Fruit fly (Drosophila melanogaster) whole organism, embryonic: ENCODE results near the gene FoxL1.

Experiments
- B-H2 ChIP-seq: fragments of 200-800 bp; sonication (Bioruptor generic); optimal IDR thresholded peaks from 2 replicates; lab custom pipeline; 2018; ENCODE audit warnings: missing biosample characterization, mild to moderate bottlenecking, missing genetic modification characterization
- BtbVII ChIP-seq: fragments of 200-800 bp; sonication (Bioruptor generic); optimal IDR thresholded peaks from 3 replicates; lab custom pipeline; 2017; ENCODE audit warnings: missing biosample characterization, mild to moderate bottlenecking, missing genetic modification characterization
- CG10321 ChIP-seq: fragments of 200-800 bp; sonication (Bioruptor generic); IDR thresholded peaks from 2 replicates; pipeline ENCODE4 v1.3.6; 2022; ENCODE audit warnings: missing biosample characterization, missing genetic modification characterization
- CG11560 ChIP-seq: fragments of 200-800 bp; sonication (Bioruptor generic); IDR thresholded peaks from 3 replicates; pipeline ENCODE4 v1.3.6; 2022; ENCODE audit warnings: missing biosample characterization, missing genetic modification characterization
- CG12299 ChIP-seq: fragments of 200-800 bp; sonication (Bioruptor generic); optimal IDR thresholded peaks from 2 replicates; lab custom pipeline; 2018; ENCODE audit warnings: missing biosample characterization, mild to moderate bottlenecking, missing genetic modification characterization
- CG13624 ChIP-seq: fragments of 200-800 bp; sonication (Bioruptor generic); optimal IDR thresholded peaks from 2 replicates; lab custom pipeline; 2016; ENCODE audit warnings: missing biosample characterization, missing genetic modification characterization
- CG15514 ChIP-seq: fragments of 200-800 bp; sonication (Bioruptor generic); optimal IDR thresholded peaks from 3 replicates; lab custom pipeline; 2017; ENCODE audit warnings: missing biosample characterization, missing genetic modification characterization, mild to moderate bottlenecking, moderate library complexity, missing genetic modification reagents
- CG15601 ChIP-seq: fragments of 200-800 bp; sonication (Bioruptor generic); optimal IDR thresholded peaks from 3 replicates; lab custom pipeline; 2019; ENCODE audit warnings: missing biosample characterization, mild to moderate bottlenecking, missing genetic modification characterization, moderate library complexity
- CG17361 ChIP-seq: fragments of 200-800 bp; sonication (Bioruptor generic); IDR thresholded peaks from 3 replicates; pipeline ENCODE4 v1.3.6; 2022; ENCODE audit warnings: missing biosample characterization, missing genetic modification characterization
- CG17612 ChIP-seq: fragments of 200-800 bp; sonication (Bioruptor generic); IDR thresholded peaks from 2 replicates; pipeline ENCODE4 v1.3.6; 2022; ENCODE audit warnings: missing biosample characterization, missing genetic modification characterization
- CG18011 ChIP-seq: fragments of 200-800 bp; sonication (Bioruptor generic); optimal IDR thresholded peaks from 2 replicates; lab custom pipeline; 2017; ENCODE audit warnings: missing biosample characterization, missing genetic modification characterization, mild to moderate bottlenecking, moderate library complexity, missing genotype
- CG1832 ChIP-seq: fragments of 200-800 bp; sonication (Bioruptor generic); optimal IDR thresholded peaks from 2 replicates; lab custom pipeline; 2017; ENCODE audit warnings: missing biosample characterization, mild to moderate bottlenecking, missing genetic modification characterization, inconsistent platforms
- CG2199 ChIP-seq: fragments of 200-800 bp; sonication (Bioruptor generic); IDR thresholded peaks from 3 replicates; pipeline ENCODE4 v1.3.6; 2022; ENCODE audit warnings: missing biosample characterization, missing genetic modification characterization
- CG2875 ChIP-seq: fragments of 200-800 bp; sonication (Bioruptor generic); optimal IDR thresholded peaks from 2 replicates; lab custom pipeline; 2017; ENCODE audit warnings: missing biosample characterization, mild to moderate bottlenecking, missing genetic modification characterization, missing genetic modification reagents
- CG34224 ChIP-seq: fragments of 200-800 bp; sonication (Bioruptor generic); IDR thresholded peaks from 3 replicates; pipeline ENCODE4 v1.3.6; 2022; ENCODE audit warnings: missing biosample characterization, missing genetic modification characterization; ENCODE audit not compliant: partially characterized antibody
- CG5245 ChIP-seq: fragments of 200-800 bp; sonication (Bioruptor generic); optimal IDR thresholded peaks from 3 replicates; lab custom pipeline; 2016; ENCODE audit warnings: missing biosample characterization, missing genetic modification characterization
- CG6272 ChIP-seq: fragments of 200-800 bp; sonication (Bioruptor generic); IDR thresholded peaks from 2 replicates; pipeline ENCODE4 v1.3.6; 2022; ENCODE audit warnings: missing biosample characterization, missing genetic modification characterization
- CG7556 ChIP-seq: fragments of 200-800 bp; sonication (Bioruptor generic); optimal IDR thresholded peaks from 2 replicates; lab custom pipeline; 2017; ENCODE audit warnings: missing biosample characterization, mild to moderate bottlenecking, missing genetic modification characterization
- CG9437 ChIP-seq: fragments of 200-800 bp; sonication (Bioruptor generic); optimal IDR thresholded peaks from 2 replicates; lab custom pipeline; 2018; ENCODE audit warnings: missing biosample characterization, mild to moderate bottlenecking, missing genetic modification characterization
- CG9817 ChIP-seq: fragments of 200-800 bp; sonication (Bioruptor generic); optimal IDR thresholded peaks from 2 replicates; lab custom pipeline; 2018; ENCODE audit warnings: missing biosample characterization, mild to moderate bottlenecking, missing genetic modification characterization, moderate library complexity
- CG9932 ChIP-seq: fragments of 200-800 bp; sonication (Bioruptor generic); IDR thresholded peaks from 2 replicates; pipeline ENCODE4 v1.3.6; 2022; ENCODE audit warnings: missing biosample characterization, missing genetic modification characterization
- CTCF ChIP-seq: fragments of 200-800 bp; sonication (Bioruptor generic); optimal IDR thresholded peaks from 2 replicates; lab custom pipeline; 2017; ENCODE audit warnings: missing biosample characterization, mild to moderate bottlenecking, missing genetic modification characterization, moderate library complexity
- Dip3 ChIP-seq: fragments of 200-800 bp; sonication (Bioruptor generic); optimal IDR thresholded peaks from 3 replicates; lab custom pipeline; 2016; ENCODE audit warnings: missing biosample characterization, missing genetic modification characterization
- Drgx ChIP-seq: fragments of 200-800 bp; sonication (Bioruptor generic); IDR thresholded peaks from 2 replicates; pipeline ENCODE4 v1.3.6; 2022; ENCODE audit warnings: missing biosample characterization, missing genetic modification characterization
- ERR ChIP-seq: fragments of 200-800 bp; sonication (Bioruptor generic); optimal IDR thresholded peaks from 2 replicates; lab custom pipeline; 2016; ENCODE audit warnings: missing biosample characterization, missing genetic modification characterization
- Fer1 ChIP-seq: fragments of 200-800 bp; sonication (Bioruptor generic); optimal IDR thresholded peaks from 2 replicates; lab custom pipeline; 2017; ENCODE audit warnings: missing biosample characterization, mild to moderate bottlenecking, missing genetic modification characterization
- HLH4C ChIP-seq: fragments of 200-800 bp; sonication (Bioruptor generic); IDR thresholded peaks from 3 replicates; pipeline ENCODE4 v1.3.6; 2022; ENCODE audit warnings: missing biosample characterization, missing genetic modification characterization; ENCODE audit not compliant: partially characterized antibody
- HmgZ ChIP-seq: fragments of 200-800 bp; sonication (Bioruptor generic); optimal IDR thresholded peaks from 2 replicates; lab custom pipeline; 2018; ENCODE audit warnings: missing biosample characterization, mild to moderate bottlenecking, missing genetic modification characterization
- Hr78 ChIP-seq, 2 experiments: fragments of 200-800 bp in 1 of 2; fragments of >200 bp in 1 of 2; sonication (Bioruptor generic) in 1 of 2; optimal IDR thresholded peaks; 2 replicates each; lab custom pipeline; 2017 to 2019; ENCODE audit warnings: missing biosample characterization in 2 of 2, missing genetic modification characterization in 2 of 2, mild to moderate bottlenecking in 1 of 2, moderate library complexity in 1 of 2
- Myb ChIP-seq: fragments of 200-800 bp; sonication (Bioruptor generic); optimal IDR thresholded peaks from 2 replicates; lab custom pipeline; 2016; ENCODE audit warnings: missing biosample characterization, missing genetic modification characterization
- NC2α ChIP-seq: fragments of 200-800 bp; sonication (Bioruptor generic); optimal IDR thresholded peaks from 2 replicates; lab custom pipeline; 2016; ENCODE audit warnings: missing biosample characterization, missing genetic modification characterization
- Opbp ChIP-seq: fragments of 200-800 bp; sonication (Bioruptor generic); IDR thresholded peaks from 3 replicates; pipeline ENCODE4 v1.3.6; 2022; ENCODE audit warnings: missing biosample characterization, missing genetic modification characterization; ENCODE audit not compliant: partially characterized antibody
- Sin3A ChIP-seq: fragments of >200 bp; optimal IDR thresholded peaks from 2 replicates; lab custom pipeline; 2018
- Spps ChIP-seq: fragments of 200-800 bp; sonication (Bioruptor generic); optimal IDR thresholded peaks from 2 replicates; lab custom pipeline; 2018; ENCODE audit warnings: missing biosample characterization, mild to moderate bottlenecking, missing genetic modification characterization
- corto ChIP-seq: fragments of 200-800 bp; sonication (Bioruptor generic); optimal IDR thresholded peaks from 2 replicates; lab custom pipeline; 2016; ENCODE audit warnings: missing biosample characterization, mild to moderate bottlenecking, missing genetic modification characterization, moderate library complexity
- dati ChIP-seq: fragments of 200-800 bp; sonication (Bioruptor generic); IDR thresholded peaks from 2 replicates; pipeline ENCODE4 v1.3.6; 2022; ENCODE audit warnings: missing biosample characterization, missing genetic modification characterization
- fd96Cb ChIP-seq: fragments of 200-800 bp; sonication (Bioruptor generic); optimal IDR thresholded peaks from 2 replicates; lab custom pipeline; 2018; ENCODE audit warnings: missing biosample characterization, mild to moderate bottlenecking, missing genetic modification characterization, moderate library complexity
- gsb ChIP-seq: fragments of 200-800 bp; sonication (Bioruptor generic); IDR thresholded peaks from 2 replicates; pipeline ENCODE4 v1.3.6; 2022; ENCODE audit warnings: missing biosample characterization, missing genetic modification characterization
- kni ChIP-seq: fragments of 200-800 bp; sonication (Bioruptor generic); optimal IDR thresholded peaks from 3 replicates; lab custom pipeline; 2017; ENCODE audit warnings: mild to moderate bottlenecking, missing biosample characterization, missing genetic modification reagents, missing genetic modification characterization
- luna ChIP-seq: fragments of 200-800 bp; sonication (Bioruptor generic); optimal IDR thresholded peaks from 2 replicates; lab custom pipeline; 2016; ENCODE audit warnings: missing biosample characterization, missing genetic modification characterization
- odd ChIP-seq: fragments of 200-800 bp; sonication (Bioruptor generic); optimal IDR thresholded peaks from 2 replicates; lab custom pipeline; 2017; ENCODE audit warnings: missing biosample characterization, mild to moderate bottlenecking, missing genetic modification characterization
- otp ChIP-seq: fragments of 200-800 bp; sonication (Bioruptor generic); IDR thresholded peaks from 3 replicates; pipeline ENCODE4, ENCODE4 v1.3.6; 2022; ENCODE audit warnings: missing biosample characterization, missing genetic modification characterization
- pho ChIP-seq: fragments of 200-800 bp; sonication (Bioruptor generic); optimal IDR thresholded peaks from 2 replicates; lab custom pipeline; 2016; ENCODE audit warnings: missing biosample characterization, missing genetic modification characterization
- pros ChIP-seq: fragments of 200-800 bp; sonication (Bioruptor generic); optimal IDR thresholded peaks from 3 replicates; lab custom pipeline; 2019; ENCODE audit warnings: missing biosample characterization, mild to moderate bottlenecking, missing genetic modification characterization, moderate library complexity
- sens ChIP-seq: fragments of 200-800 bp; sonication (Bioruptor generic); peaks from one replicate; lab custom pipeline; 2016; ENCODE audit warnings: missing biosample characterization, missing genetic modification characterization
- sens-2 ChIP-seq: fragments of 200-800 bp; sonication (Bioruptor generic); IDR thresholded peaks from 2 replicates; pipeline ENCODE4 v1.3.6; 2022; ENCODE audit warnings: missing biosample characterization, missing genetic modification characterization
- shn ChIP-seq: fragments of 200-800 bp; sonication (Bioruptor generic); optimal IDR thresholded peaks from 3 replicates; lab custom pipeline; 2016; ENCODE audit warnings: missing biosample characterization, missing genetic modification characterization
- trem ChIP-seq: fragments of 200-800 bp; optimal IDR thresholded peaks from 3 replicates; lab custom pipeline; 2019; ENCODE audit warnings: missing biosample characterization, mild to moderate bottlenecking, missing genetic modification characterization, moderate library complexity
- twi ChIP-seq: fragments of 200-800 bp; optimal IDR thresholded peaks from 2 replicates; lab custom pipeline; 2019; ENCODE audit warnings: missing biosample characterization, mild to moderate bottlenecking, missing genetic modification characterization, moderate library complexity
- vnd ChIP-seq: fragments of 200-800 bp; sonication (Bioruptor generic); IDR thresholded peaks from 3 replicates; pipeline ENCODE4 v1.3.6; 2022; ENCODE audit warnings: missing biosample characterization, missing genetic modification characterization; ENCODE audit not compliant: partially characterized antibody
- wdn ChIP-seq: fragments of 200-800 bp; sonication (Bioruptor generic); IDR thresholded peaks from 2 replicates; pipeline ENCODE4 v1.3.6; 2022; ENCODE audit warnings: missing biosample characterization, missing genetic modification characterization
- zen ChIP-seq: fragments of 200-800 bp; sonication (Bioruptor generic); optimal IDR thresholded peaks from 3 replicates; lab custom pipeline; 2018; ENCODE audit warnings: missing biosample characterization, mild to moderate bottlenecking, missing genetic modification characterization, moderate library complexity

The FoxL1 gene

DNA sequence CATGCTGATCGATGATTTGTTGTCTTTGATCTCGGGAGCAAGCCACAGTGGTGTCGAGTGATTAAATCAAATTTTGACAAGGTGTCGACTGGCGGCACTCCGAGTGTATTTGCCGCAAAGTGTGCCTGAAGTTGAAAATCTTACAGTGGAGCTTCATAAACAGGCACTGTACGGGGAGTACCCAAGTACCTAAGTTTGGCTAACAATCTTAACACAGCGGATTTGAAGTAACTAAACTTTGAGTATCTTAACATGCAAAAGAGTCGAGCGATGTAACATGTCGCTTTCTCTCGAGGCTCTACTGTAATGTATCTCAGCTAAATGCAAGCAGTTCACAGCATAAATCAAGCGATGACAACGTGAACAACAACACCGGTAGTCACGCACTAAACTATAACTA lies 1.9 kb upstream of the FoxL1 start (continued):
- no peak for TF ChIP-seq Hr78 (GFP tag; optimal IDR thresholded peaks at IDR 0.05; lab: Kevin White, UChicago)
- no peak for TF ChIP-seq CG34224
- TF ChIP-seq Dip3 (GFP tag; lab: Kevin White, UChicago): no peak
- TF ChIP-seq luna (GFP tag; lab: Kevin White, UChicago): no peak
- TF ChIP-seq NC2α: no peak
- no peak for TF ChIP-seq B-H2
- TF ChIP-seq Spps: peak; percentile 56
- TF ChIP-seq zen (tag; lab: Kevin White, UChicago): peak; percentile 85
- TF ChIP-seq CG15514: no peak
- TF ChIP-seq CG7556 (GFP tag; lab: Kevin White, UChicago): peak; percentile 27
- peak; percentile 70 for TF ChIP-seq dati
- no peak for TF ChIP-seq ERR
- TF ChIP-seq CG18011 (GFP tag; lab: Kevin White, UChicago): no peak
- peak; percentile 75; the same call in 1 of the 2 replicates for TF ChIP-seq sens-2 (GFP tag; lab: Robert Waterston, UW)
- TF ChIP-seq sens (GFP tag; lab: Kevin White, UChicago): peak; percentile 97
- no peak for TF ChIP-seq pho (GFP tag; lab: Kevin White, UChicago)
- TF ChIP-seq CG12299 (tag; lab: Kevin White, UChicago): no peak
- TF ChIP-seq BtbVII (GFP tag; lab: Kevin White, UChicago): no peak
- no peak for TF ChIP-seq Opbp (GFP tag; lab: Robert Waterston, UW)
- TF ChIP-seq Sin3A (lab: Kevin White, UChicago): no peak
- TF ChIP-seq CG17361: peak; percentile 64
- peak; percentile 54 for TF ChIP-seq twi (tag; lab: Kevin White, UChicago)
- peak; percentile 82 for TF ChIP-seq otp (GFP tag; lab: Robert Waterston, UW)
- peak; percentile 36 for TF ChIP-seq shn (GFP tag; lab: Kevin White, UChicago)
- no peak for TF ChIP-seq CG17612 (GFP tag; lab: Robert Waterston, UW)
- TF ChIP-seq fd96Cb (tag; lab: Kevin White, UChicago): peak; percentile 76
- TF ChIP-seq CG15601: peak; percentile 65
- TF ChIP-seq CG11560 (tag; lab: Robert Waterston, UW): peak; percentile 34; the same call in 1 of the 3 replicates
- TF ChIP-seq Fer1 (GFP tag; lab: Kevin White, UChicago): no peak
- TF ChIP-seq wdn (GFP tag; lab: Robert Waterston, UW): no peak
- TF ChIP-seq kni: no peak
- peak; percentile 28; the same call in 1 of the 3 replicates for TF ChIP-seq CG2199 (GFP tag; lab: Robert Waterston, UW)
- no peak for TF ChIP-seq corto (GFP tag; lab: Kevin White, UChicago)
- no peak for TF ChIP-seq vnd (GFP tag; lab: Robert Waterston, UW)
- TF ChIP-seq CG5245 (GFP tag; lab: Kevin White, UChicago): peak; percentile 69
- no peak for TF ChIP-seq HmgZ (tag; lab: Kevin White, UChicago)
- peak; percentile 58 for TF ChIP-seq CG2875 (GFP tag; lab: Kevin White, UChicago)
- no peak for TF ChIP-seq gsb (GFP tag; lab: Robert Waterston, UW)
- no peak for TF ChIP-seq CG10321
- TF ChIP-seq HLH4C (GFP tag; lab: Robert Waterston, UW): no peak
- no peak for TF ChIP-seq Myb (GFP tag; lab: Kevin White, UChicago)
- no peak for TF ChIP-seq CG9437
- TF ChIP-seq CTCF: no peak
- no peak for TF ChIP-seq pros
- TF ChIP-seq CG1832 (GFP tag; lab: Kevin White, UChicago): no peak
- TF ChIP-seq Drgx (GFP tag; lab: Robert Waterston, UW): peak; percentile 53
- peak; percentile 57 for TF ChIP-seq CG6272 (GFP tag; lab: Robert Waterston, UW)
- TF ChIP-seq odd: no peak
- TF ChIP-seq CG9932 (GFP tag; lab: Robert Waterston, UW): no peak
- peak; percentile 28 for TF ChIP-seq CG9817 (tag; lab: Kevin White, UChicago)
- TF ChIP-seq CG13624: no peak
- peak; percentile 60 for TF ChIP-seq trem (tag; lab: Kevin White, UChicago)
